Fruit fly (Drosophila melanogaster) whole organism, embryonic: Measurements from ENCODE around the gene Rilpl.

ENCODE experiments used
- CG10274 ChIP-seq: fragments of 200-800 bp; sonication (Bioruptor generic); optimal IDR thresholded peaks from 3 replicates; lab custom pipeline; 2017; ENCODE audit warnings: missing biosample characterization, mild to moderate bottlenecking, missing genetic modification characterization
- CG10321 ChIP-seq: fragments of 200-800 bp; sonication (Bioruptor generic); IDR thresholded peaks from 2 replicates; pipeline ENCODE4 v1.3.6; 2022; ENCODE audit warnings: missing biosample characterization, missing genetic modification characterization
- CG11247 ChIP-seq: fragments of 200-800 bp; sonication (Bioruptor generic); IDR thresholded peaks from 2 replicates; pipeline ENCODE4 v1.3.6; 2022; ENCODE audit warnings: missing biosample characterization, missing genetic modification characterization
- CG11456 ChIP-seq: fragments of 200-800 bp; sonication (Bioruptor generic); IDR thresholded peaks from 3 replicates; pipeline ENCODE4 v1.3.6; 2022; ENCODE audit warnings: missing biosample characterization, missing genetic modification characterization
- CG11560 ChIP-seq: fragments of 200-800 bp; sonication (Bioruptor generic); IDR thresholded peaks from 3 replicates; pipeline ENCODE4 v1.3.6; 2022; ENCODE audit warnings: missing biosample characterization, missing genetic modification characterization
- CG12391 ChIP-seq: fragments of 200-800 bp; sonication (Bioruptor generic); optimal IDR thresholded peaks from 3 replicates; lab custom pipeline; 2018; ENCODE audit warnings: missing biosample characterization, mild to moderate bottlenecking, missing genetic modification characterization, moderate library complexity
- CG13287 ChIP-seq: fragments of 200-800 bp; sonication (Bioruptor generic); IDR thresholded peaks from 2 replicates; pipeline ENCODE4 v1.3.6; 2022; ENCODE audit warnings: missing biosample characterization, missing genetic modification characterization; ENCODE audit not compliant: partially characterized antibody
- CG15696 ChIP-seq: fragments of 200-800 bp; sonication (Bioruptor generic); optimal IDR thresholded peaks from 2 replicates; lab custom pipeline; 2019; ENCODE audit warnings: missing biosample characterization, mild to moderate bottlenecking, missing genetic modification characterization, moderate library complexity
- CG1647 ChIP-seq: fragments of 200-800 bp; sonication (Bioruptor generic); optimal IDR thresholded peaks from 3 replicates; lab custom pipeline; 2016; ENCODE audit warnings: missing biosample characterization, missing genetic modification characterization
- CG17385 ChIP-seq: fragments of 200-800 bp; sonication (Bioruptor generic); optimal IDR thresholded peaks from 3 replicates; lab custom pipeline; 2018; ENCODE audit warnings: missing biosample characterization, mild to moderate bottlenecking, missing genetic modification characterization
- CG17612 ChIP-seq: fragments of 200-800 bp; sonication (Bioruptor generic); IDR thresholded peaks from 2 replicates; pipeline ENCODE4 v1.3.6; 2022; ENCODE audit warnings: missing biosample characterization, missing genetic modification characterization
- CG1792 ChIP-seq: fragments of 200-800 bp; sonication (Bioruptor generic); optimal IDR thresholded peaks from 2 replicates; lab custom pipeline; 2016; ENCODE audit warnings: missing biosample characterization, missing genetic modification characterization
- CG2120 ChIP-seq: fragments of 200-800 bp; sonication (Bioruptor generic); optimal IDR thresholded peaks from 3 replicates; lab custom pipeline; 2016; ENCODE audit warnings: missing biosample characterization, missing genetic modification characterization
- CG2129 ChIP-seq: fragments of 200-800 bp; sonication (Bioruptor generic); IDR thresholded peaks from 2 replicates; pipeline ENCODE4 v1.3.6; 2022; ENCODE audit warnings: missing biosample characterization, missing genetic modification characterization; ENCODE audit not compliant: partially characterized antibody
- CG3726 ChIP-seq: fragments of 200-800 bp; sonication (Bioruptor generic); IDR thresholded peaks from 3 replicates; pipeline ENCODE4, ENCODE4 v1.3.6; 2022; ENCODE audit warnings: missing biosample characterization, missing genetic modification characterization
- CG4854 ChIP-seq: fragments of 200-800 bp; sonication (Bioruptor generic); optimal IDR thresholded peaks from 2 replicates; lab custom pipeline; 2016; ENCODE audit warnings: missing biosample characterization, missing genetic modification characterization, inconsistent platforms
- CG6683 ChIP-seq: fragments of 200-800 bp; sonication (Bioruptor generic); optimal IDR thresholded peaks from 2 replicates; lab custom pipeline; 2017; ENCODE audit warnings: missing biosample characterization, mild to moderate bottlenecking, missing genetic modification characterization, missing genetic modification reagents
- CG8089 ChIP-seq: fragments of 200-800 bp; sonication (Bioruptor generic); optimal IDR thresholded peaks from 3 replicates; lab custom pipeline; 2016; ENCODE audit warnings: missing biosample characterization, missing genetic modification characterization
- CG8924 ChIP-seq: fragments of 200-800 bp; optimal IDR thresholded peaks from 3 replicates; lab custom pipeline; 2019; ENCODE audit warnings: missing biosample characterization, mild to moderate bottlenecking, missing genetic modification characterization, moderate library complexity
- CG9727 ChIP-seq: fragments of 200-800 bp; sonication (Bioruptor generic); optimal IDR thresholded peaks from 3 replicates; lab custom pipeline; 2017; ENCODE audit warnings: missing biosample characterization, mild to moderate bottlenecking, missing genetic modification characterization
- CrebB ChIP-seq: fragments of 200-800 bp; sonication (Bioruptor generic); optimal IDR thresholded peaks from 3 replicates; lab custom pipeline; 2018; ENCODE audit warnings: missing biosample characterization, mild to moderate bottlenecking, missing genetic modification characterization
- D ChIP-seq, 2 experiments: fragments of 200-800 bp in 1 of 2; fragments of >200 bp in 1 of 2; sonication (Bioruptor generic) in 1 of 2; optimal IDR thresholded peaks; 2 replicates in 1 of 2; 3 replicates in 1 of 2; lab custom pipeline; 2017; ENCODE audit warnings: mild to moderate bottlenecking in 1 of 2, missing biosample characterization in 1 of 2, missing genetic modification characterization in 1 of 2, missing genetic modification reagents in 1 of 2
- ERR ChIP-seq: fragments of 200-800 bp; sonication (Bioruptor generic); optimal IDR thresholded peaks from 2 replicates; lab custom pipeline; 2016; ENCODE audit warnings: missing biosample characterization, missing genetic modification characterization
- Ets65A ChIP-seq: fragments of 200-800 bp; sonication (Bioruptor generic); peaks from one replicate; lab custom pipeline; 2016; ENCODE audit warnings: missing biosample characterization, missing genetic modification characterization
- HLH54F ChIP-seq: fragments of 200-800 bp; sonication (Bioruptor generic); optimal IDR thresholded peaks from 3 replicates; lab custom pipeline; 2016; ENCODE audit warnings: missing biosample characterization, missing genetic modification characterization
- HLHmδ ChIP-seq: fragments of 200-800 bp; sonication (Bioruptor generic); optimal IDR thresholded peaks from 2 replicates; lab custom pipeline; 2018; ENCODE audit warnings: missing biosample characterization, mild to moderate bottlenecking, missing genetic modification characterization, moderate library complexity
- Mes4 ChIP-seq: fragments of 200-800 bp; sonication (Bioruptor generic); optimal IDR thresholded peaks from 2 replicates; lab custom pipeline; 2016; ENCODE audit warnings: missing biosample characterization, missing genetic modification characterization
- NC2β ChIP-seq: fragments of 200-800 bp; sonication (Bioruptor generic); optimal IDR thresholded peaks from 2 replicates; lab custom pipeline; 2016; ENCODE audit warnings: missing biosample characterization, missing genetic modification characterization
- Nf-YC ChIP-seq: fragments of 200-800 bp; optimal IDR thresholded peaks from 3 replicates; lab custom pipeline; 2019; ENCODE audit warnings: missing biosample characterization, mild to moderate bottlenecking, missing genetic modification characterization, moderate library complexity
- Six4 ChIP-seq: fragments of 200-800 bp; sonication (Bioruptor generic); optimal IDR thresholded peaks from 2 replicates; lab custom pipeline; 2016; ENCODE audit warnings: missing biosample characterization, missing genetic modification characterization
- Spps ChIP-seq: fragments of 200-800 bp; sonication (Bioruptor generic); optimal IDR thresholded peaks from 2 replicates; lab custom pipeline; 2018; ENCODE audit warnings: missing biosample characterization, mild to moderate bottlenecking, missing genetic modification characterization
- YL-1 ChIP-seq: fragments of 200-800 bp; sonication (Bioruptor generic); optimal IDR thresholded peaks from 3 replicates; lab custom pipeline; 2017; ENCODE audit warnings: missing biosample characterization, mild to moderate bottlenecking, missing genetic modification characterization
- ac ChIP-seq: fragments of 200-800 bp; sonication (Bioruptor generic); optimal IDR thresholded peaks from 3 replicates; lab custom pipeline; 2017; ENCODE audit warnings: missing biosample characterization, mild to moderate bottlenecking, missing genetic modification characterization
- chinmo ChIP-seq: fragments of 200-800 bp; sonication (Bioruptor generic); IDR thresholded peaks from 4 replicates; pipeline ENCODE4 v1.3.6; 2022; ENCODE audit warnings: missing biosample characterization, missing genetic modification characterization; ENCODE audit not compliant: partially characterized antibody
- chn ChIP-seq: fragments of 200-800 bp; sonication (Bioruptor generic); optimal IDR thresholded peaks from 2 replicates; lab custom pipeline; 2016; ENCODE audit warnings: missing biosample characterization, missing genetic modification characterization
- fru ChIP-seq: fragments of >200 bp; optimal IDR thresholded peaks from 2 replicates; lab custom pipeline; 2017
- kay ChIP-seq: fragments of 200-800 bp; sonication (Bioruptor generic); optimal IDR thresholded peaks from 2 replicates; lab custom pipeline; 2016; ENCODE audit warnings: missing biosample characterization, missing genetic modification characterization
- nmo ChIP-seq: fragments of 200-800 bp; sonication (Bioruptor generic); optimal IDR thresholded peaks from 2 replicates; lab custom pipeline; 2018; ENCODE audit warnings: missing biosample characterization, mild to moderate bottlenecking, missing genetic modification characterization, moderate library complexity
- pho ChIP-seq: fragments of 200-800 bp; sonication (Bioruptor generic); optimal IDR thresholded peaks from 2 replicates; lab custom pipeline; 2016; ENCODE audit warnings: missing biosample characterization, missing genetic modification characterization
- prd ChIP-seq, 3 experiments: fragments of >200 bp in 2 of 3; fragments of 200-800 bp in 1 of 3; sonication (Bioruptor generic) in 1 of 3; optimal IDR thresholded peaks in 2 of 3; IDR thresholded peaks in 1 of 3; 2 replicates in 2 of 3; 3 replicates in 1 of 3; pipeline versions ENCODE4 v1.3.6 to Lab custom; 2017 to 2022; ENCODE audit warnings: missing biosample characterization in 1 of 3, missing genetic modification characterization in 1 of 3
- psq ChIP-seq: fragments of 200-800 bp; sonication (Bioruptor generic); optimal IDR thresholded peaks from 2 replicates; lab custom pipeline; 2017; ENCODE audit warnings: missing biosample characterization, missing genetic modification characterization
- seq ChIP-seq: fragments of 200-800 bp; sonication (Bioruptor generic); IDR thresholded peaks from 2 replicates; pipeline ENCODE4 v1.3.6; 2022; ENCODE audit warnings: missing biosample characterization, missing genetic modification characterization
- slou ChIP-seq: fragments of 200-800 bp; sonication (Bioruptor generic); optimal IDR thresholded peaks from 3 replicates; lab custom pipeline; 2016; ENCODE audit warnings: missing biosample characterization, missing genetic modification characterization
- slp2 ChIP-seq: fragments of 200-800 bp; sonication (Bioruptor generic); optimal IDR thresholded peaks from 2 replicates; lab custom pipeline; 2016; ENCODE audit warnings: missing biosample characterization, missing genetic modification characterization
- sqz ChIP-seq: fragments of 200-800 bp; sonication (Bioruptor generic); optimal IDR thresholded peaks from 3 replicates; lab custom pipeline; 2018; ENCODE audit warnings: missing biosample characterization, mild to moderate bottlenecking, missing genetic modification characterization
- tgo ChIP-seq: fragments of 200-800 bp; sonication (Bioruptor generic); IDR thresholded peaks from 3 replicates; pipeline ENCODE4 v1.3.6; 2022; ENCODE audit warnings: missing biosample characterization, missing genetic modification characterization
- vnd ChIP-seq: fragments of 200-800 bp; sonication (Bioruptor generic); IDR thresholded peaks from 3 replicates; pipeline ENCODE4 v1.3.6; 2022; ENCODE audit warnings: missing biosample characterization, missing genetic modification characterization; ENCODE audit not compliant: partially characterized antibody
- wor ChIP-seq: fragments of 200-800 bp; sonication (Bioruptor generic); IDR thresholded peaks from 2 replicates; pipeline ENCODE4 v1.3.6; 2022; ENCODE audit warnings: missing biosample characterization, missing genetic modification characterization
- zen2 ChIP-seq: fragments of 200-800 bp; sonication (Bioruptor generic); IDR thresholded peaks from 3 replicates; pipeline ENCODE4 v1.3.6; 2022; ENCODE audit warnings: missing biosample characterization, missing genetic modification characterization; ENCODE audit not compliant: partially characterized antibody

The Rilpl gene

DNA sequence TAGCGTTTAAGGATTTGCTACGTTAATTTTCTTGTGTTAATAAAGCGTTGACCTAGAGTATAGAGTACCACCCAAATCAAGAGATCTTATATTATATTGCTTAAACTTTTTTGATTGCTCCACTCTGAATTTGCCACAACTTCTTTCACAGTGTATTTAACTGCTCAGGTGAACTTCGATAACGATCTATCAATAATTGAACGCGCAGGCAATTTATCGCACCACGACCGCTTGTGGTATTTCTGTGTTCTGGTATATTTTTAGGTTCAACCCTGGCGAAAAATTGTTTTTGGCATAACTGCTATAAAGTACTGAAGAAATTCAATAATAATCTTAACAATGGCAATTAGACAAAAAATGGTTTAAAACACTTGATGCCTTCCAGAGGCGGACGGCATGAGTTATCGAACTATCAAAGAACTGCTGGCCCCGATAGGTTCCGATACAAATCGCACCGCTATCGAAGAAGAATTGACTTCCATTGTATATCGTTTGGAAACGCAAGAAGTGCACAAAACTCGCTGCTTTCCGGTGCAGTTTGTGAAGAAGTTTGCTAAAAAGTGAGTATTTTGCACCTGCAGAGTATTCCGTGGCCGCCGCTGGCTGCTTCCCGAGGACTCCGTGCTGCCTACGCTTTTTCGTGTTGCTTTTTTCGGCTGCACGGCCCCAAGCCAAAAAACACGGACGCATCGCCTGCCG lies 22.6 kb upstream of the Rilpl start, which contains the start of gene ssx (continued):
- TF ChIP-seq prd (optimal IDR thresholded peaks at IDR 0.05; lab: Kevin White, UChicago), result no peak
- TF ChIP-seq prd (GFP tag; IDR thresholded peaks at IDR 0.05; lab: Robert Waterston, UW), result peak; percentile 50; the same call in 2 of the 3 replicates
- no peak; the same call in 2 of the 3 replicates for TF ChIP-seq CG11456 (GFP tag; lab: Robert Waterston, UW)
- TF ChIP-seq slou (GFP tag; lab: Kevin White, UChicago), result no peak
- TF ChIP-seq zen2 (GFP tag; lab: Robert Waterston, UW), result peak; percentile 70; the same call in 1 of the 3 replicates
- TF ChIP-seq CG15696, result no peak
- peak; percentile 74 for TF ChIP-seq CG2120 (GFP tag; lab: Kevin White, UChicago)
- no peak for TF ChIP-seq CG1792 (GFP tag; lab: Kevin White, UChicago)
- TF ChIP-seq NC2β (GFP tag; lab: Kevin White, UChicago), result peak; percentile 6
- TF ChIP-seq tgo, result no peak
- TF ChIP-seq CrebB (tag; lab: Kevin White, UChicago), result no peak
- TF ChIP-seq CG6683 (GFP tag; lab: Kevin White, UChicago), result no peak
- peak; percentile 33 for TF ChIP-seq CG9727
- no peak for TF ChIP-seq ac (GFP tag; lab: Kevin White, UChicago)
- TF ChIP-seq CG8924 (tag; lab: Kevin White, UChicago), result no peak
- TF ChIP-seq Spps (tag; lab: Kevin White, UChicago), result no peak
- peak; percentile 43; the same call in 1 of the 2 replicates for TF ChIP-seq CG2129
- TF ChIP-seq CG17385 (GFP tag; lab: Kevin White, UChicago), result peak; percentile 33
- TF ChIP-seq pho (GFP tag; lab: Kevin White, UChicago), result peak; percentile 43
- peak; percentile 53 for TF ChIP-seq Mes4 (GFP tag; lab: Kevin White, UChicago)
- no peak for TF ChIP-seq CG4854 (GFP tag; lab: Kevin White, UChicago)
- peak; percentile 12 for TF ChIP-seq CG8089
- no peak for TF ChIP-seq CG3726 (GFP tag; lab: Robert Waterston, UW)
- TF ChIP-seq YL-1, result peak; percentile 60
- peak; percentile 29 for TF ChIP-seq slp2 (GFP tag; lab: Kevin White, UChicago)
- peak; percentile 88 for TF ChIP-seq CG13287 (GFP tag; lab: Robert Waterston, UW)
- TF ChIP-seq seq (GFP tag; lab: Robert Waterston, UW), result peak; percentile 47; the same call in 1 of the 2 replicates
- TF ChIP-seq sqz (GFP tag; lab: Kevin White, UChicago), result no peak
- no peak for TF ChIP-seq HLHmδ (GFP tag; lab: Kevin White, UChicago)
- no peak for TF ChIP-seq Nf-YC (tag; lab: Kevin White, UChicago)
- no peak for TF ChIP-seq CG17612 (GFP tag; lab: Robert Waterston, UW)
- TF ChIP-seq chinmo (GFP tag; lab: Robert Waterston, UW), result peak; percentile 77; the same call in 1 of the 4 replicates
- TF ChIP-seq CG10274 (GFP tag; lab: Kevin White, UChicago), result no peak
- peak; percentile 50 for TF ChIP-seq CG12391
- TF ChIP-seq kay (GFP tag; lab: Kevin White, UChicago), result no peak
- TF ChIP-seq CG1647 (GFP tag; lab: Kevin White, UChicago), result peak; percentile 13
- no peak for TF ChIP-seq ERR (GFP tag; lab: Kevin White, UChicago)
- TF ChIP-seq nmo (GFP tag; lab: Kevin White, UChicago), result peak; percentile 19
- TF ChIP-seq chn (GFP tag; lab: Kevin White, UChicago), result peak; percentile 46
- no peak for TF ChIP-seq wor (GFP tag; lab: Robert Waterston, UW)
- no peak for TF ChIP-seq Ets65A (GFP tag; lab: Kevin White, UChicago)
- TF ChIP-seq CG10321 (GFP tag; lab: Robert Waterston, UW), result no peak
- TF ChIP-seq fru (lab: Kevin White, UChicago), result no peak
- TF ChIP-seq CG11247 (GFP tag; lab: Robert Waterston, UW), result no peak
- TF ChIP-seq D (optimal IDR thresholded peaks at IDR 0.05; lab: Kevin White, UChicago), result no peak
- TF ChIP-seq D (GFP tag; optimal IDR thresholded peaks at IDR 0.05; lab: Kevin White, UChicago), result no peak
- peak; percentile 89 for TF ChIP-seq vnd (GFP tag; lab: Robert Waterston, UW)
- no peak for TF ChIP-seq Six4
- no peak for TF ChIP-seq psq (GFP tag; lab: Kevin White, UChicago)
- TF ChIP-seq CG11560, result no peak
- peak; percentile 36 for TF ChIP-seq HLH54F (GFP tag; lab: Kevin White, UChicago)
